Fruit fly (Drosophila melanogaster) whole organism, embryonic: Measurements from ENCODE around the gene Obp99d.

Source experiments
- Ada2b ChIP-seq: fragments of 200-800 bp; sonication (Bioruptor generic); IDR thresholded peaks from 2 replicates; pipeline ENCODE4 v1.3.6; 2022; ENCODE audit warnings: missing biosample characterization, missing genetic modification characterization
- CG10209 ChIP-seq: fragments of 200-800 bp; sonication (Bioruptor generic); optimal IDR thresholded peaks from 3 replicates; lab custom pipeline; 2017; ENCODE audit warnings: missing biosample characterization, mild to moderate bottlenecking, missing genetic modification characterization, missing genetic modification reagents
- CG11560 ChIP-seq: fragments of 200-800 bp; sonication (Bioruptor generic); IDR thresholded peaks from 3 replicates; pipeline ENCODE4 v1.3.6; 2022; ENCODE audit warnings: missing biosample characterization, missing genetic modification characterization
- CG16779 ChIP-seq: fragments of 200-800 bp; sonication (Bioruptor generic); IDR thresholded peaks from 2 replicates; pipeline ENCODE4 v1.3.6; 2022; ENCODE audit warnings: missing biosample characterization, missing genetic modification characterization
- CG16815 ChIP-seq: fragments of 200-800 bp; sonication (Bioruptor generic); optimal IDR thresholded peaks from 3 replicates; lab custom pipeline; 2017; ENCODE audit warnings: missing biosample characterization, mild to moderate bottlenecking, missing genetic modification characterization
- CG2116 ChIP-seq: fragments of 200-800 bp; sonication (Bioruptor generic); optimal IDR thresholded peaks from 3 replicates; lab custom pipeline; 2018; ENCODE audit warnings: missing biosample characterization, mild to moderate bottlenecking, missing genetic modification characterization
- CG2678 ChIP-seq: fragments of 200-800 bp; sonication (Bioruptor generic); optimal IDR thresholded peaks from 3 replicates; lab custom pipeline; 2019; ENCODE audit warnings: missing biosample characterization, mild to moderate bottlenecking, missing genetic modification characterization, moderate library complexity
- CG30431 ChIP-seq: fragments of 200-800 bp; sonication (Bioruptor generic); optimal IDR thresholded peaks from 2 replicates; lab custom pipeline; 2017; ENCODE audit warnings: missing biosample characterization, missing genetic modification characterization
- CG34224 ChIP-seq: fragments of 200-800 bp; sonication (Bioruptor generic); IDR thresholded peaks from 3 replicates; pipeline ENCODE4 v1.3.6; 2022; ENCODE audit warnings: missing biosample characterization, missing genetic modification characterization; ENCODE audit not compliant: partially characterized antibody
- CG5953 ChIP-seq: fragments of 200-800 bp; sonication (Bioruptor generic); IDR thresholded peaks from 2 replicates; pipeline ENCODE4 v1.3.6; 2022; ENCODE audit warnings: missing biosample characterization, missing genetic modification characterization
- CG6765 ChIP-seq: fragments of 200-800 bp; sonication (Bioruptor generic); optimal IDR thresholded peaks from 3 replicates; lab custom pipeline; 2017; ENCODE audit warnings: missing biosample characterization, mild to moderate bottlenecking, missing genetic modification characterization
- CG8290 ChIP-seq, 3 experiments: fragments of 200-800 bp; sonication (Bioruptor generic); optimal IDR thresholded peaks; 2 replicates each; lab custom pipeline; 2016 to 2019; ENCODE audit warnings: missing biosample characterization in 3 of 3, missing genetic modification characterization in 3 of 3, mild to moderate bottlenecking in 2 of 3, moderate library complexity in 1 of 3
- CG8359 ChIP-seq: fragments of 200-800 bp; sonication (Bioruptor generic); optimal IDR thresholded peaks from 2 replicates; lab custom pipeline; 2017; ENCODE audit warnings: missing biosample characterization, mild to moderate bottlenecking, missing genetic modification characterization, borderline replicate concordance
- CG9609 ChIP-seq: fragments of 200-800 bp; sonication (Bioruptor generic); optimal IDR thresholded peaks from 3 replicates; lab custom pipeline; 2016; ENCODE audit warnings: missing biosample characterization, missing genetic modification characterization
- CTCF ChIP-seq: fragments of 200-800 bp; sonication (Bioruptor generic); optimal IDR thresholded peaks from 2 replicates; lab custom pipeline; 2017; ENCODE audit warnings: missing biosample characterization, mild to moderate bottlenecking, missing genetic modification characterization, moderate library complexity
- Chrac-16 ChIP-seq: fragments of 200-800 bp; sonication (Bioruptor generic); optimal IDR thresholded peaks from 3 replicates; lab custom pipeline; 2016; ENCODE audit warnings: missing biosample characterization, missing genetic modification characterization
- Doc2 ChIP-seq: fragments of 200-800 bp; sonication (Bioruptor generic); IDR thresholded peaks from 2 replicates; pipeline ENCODE4 v1.3.6; 2022; ENCODE audit warnings: missing biosample characterization, missing genetic modification characterization
- Ets65A ChIP-seq: fragments of 200-800 bp; sonication (Bioruptor generic); peaks from one replicate; lab custom pipeline; 2016; ENCODE audit warnings: missing biosample characterization, missing genetic modification characterization
- Hr51 ChIP-seq, 2 experiments: fragments of 200-800 bp; sonication (Bioruptor generic); optimal IDR thresholded peaks; 2 replicates in 1 of 2; 3 replicates in 1 of 2; lab custom pipeline; 2016 to 2018; ENCODE audit warnings: missing biosample characterization in 2 of 2, missing genetic modification characterization in 2 of 2, mild to moderate bottlenecking in 1 of 2, moderate library complexity in 1 of 2
- Oaz ChIP-seq: fragments of 200-800 bp; sonication (Bioruptor generic); IDR thresholded peaks from 2 replicates; pipeline ENCODE4 v1.3.6; 2022; ENCODE audit warnings: missing biosample characterization, missing genetic modification characterization
- Pdp1 ChIP-seq, 2 experiments: fragments of 200-800 bp; sonication (Bioruptor generic); optimal IDR thresholded peaks; 3 replicates each; lab custom pipeline; 2016; ENCODE audit warnings: missing biosample characterization in 2 of 2, missing genetic modification characterization in 2 of 2, mild to moderate bottlenecking in 1 of 2, moderate library complexity in 1 of 2
- Poxn ChIP-seq: fragments of 200-800 bp; sonication (Bioruptor generic); IDR thresholded peaks from 2 replicates; pipeline ENCODE4 v1.3.6; 2022; ENCODE audit warnings: missing biosample characterization, missing genetic modification characterization
- Ptx1 ChIP-seq: fragments of 200-800 bp; sonication (Bioruptor generic); IDR thresholded peaks from 2 replicates; pipeline ENCODE4 v1.3.6; 2022; ENCODE audit warnings: missing biosample characterization, missing genetic modification characterization
- Scr ChIP-seq: fragments of 200-800 bp; sonication (Bioruptor generic); IDR thresholded peaks from 2 replicates; pipeline ENCODE4 v1.3.6; 2022; ENCODE audit warnings: missing biosample characterization, missing genetic modification characterization; ENCODE audit not compliant: partially characterized antibody
- Six4 ChIP-seq: fragments of 200-800 bp; sonication (Bioruptor generic); optimal IDR thresholded peaks from 2 replicates; lab custom pipeline; 2016; ENCODE audit warnings: missing biosample characterization, missing genetic modification characterization
- al ChIP-seq: fragments of 200-800 bp; sonication (Bioruptor generic); IDR thresholded peaks from 2 replicates; pipeline ENCODE4 v1.3.6; 2022; ENCODE audit warnings: missing biosample characterization, missing genetic modification characterization
- ase ChIP-seq: fragments of 200-800 bp; sonication (Bioruptor generic); IDR thresholded peaks from 3 replicates; pipeline ENCODE4 v1.3.6; 2022; ENCODE audit warnings: missing biosample characterization, missing genetic modification characterization
- bcd ChIP-seq: fragments of 200-800 bp; sonication (Bioruptor generic); optimal IDR thresholded peaks from 2 replicates; lab custom pipeline; 2017; ENCODE audit warnings: missing biosample characterization, mild to moderate bottlenecking, missing genetic modification characterization
- bsh ChIP-seq, 2 experiments: fragments of 200-800 bp; sonication (Bioruptor generic); optimal IDR thresholded peaks; 2 replicates each; lab custom pipeline; 2017 to 2018; ENCODE audit warnings: mild to moderate bottlenecking in 2 of 2, missing biosample characterization in 2 of 2, missing genetic modification characterization in 2 of 2, moderate library complexity in 1 of 2
- fru ChIP-seq: fragments of >200 bp; optimal IDR thresholded peaks from 2 replicates; lab custom pipeline; 2017
- hkb ChIP-seq, 2 experiments: fragments of 200-800 bp in 1 of 2; fragments of >200 bp in 1 of 2; sonication (Bioruptor generic) in 1 of 2; IDR thresholded peaks in 1 of 2; optimal IDR thresholded peaks in 1 of 2; 2 replicates each; pipeline versions ENCODE4 v1.3.6 to Lab custom; 2017 to 2022; ENCODE audit warnings: missing biosample characterization in 1 of 2, missing genetic modification characterization in 1 of 2
- onecut ChIP-seq: fragments of 200-800 bp; sonication (Bioruptor generic); IDR thresholded peaks from 2 replicates; pipeline ENCODE4 v1.3.6; 2022; ENCODE audit warnings: missing biosample characterization, missing genetic modification characterization
- pb ChIP-seq: fragments of 200-800 bp; sonication (Bioruptor generic); optimal IDR thresholded peaks from 3 replicates; lab custom pipeline; 2016; ENCODE audit warnings: missing biosample characterization, missing genetic modification characterization
- pfk ChIP-seq: fragments of 200-800 bp; sonication (Bioruptor generic); optimal IDR thresholded peaks from 2 replicates; lab custom pipeline; 2018; ENCODE audit warnings: missing biosample characterization, mild to moderate bottlenecking, missing genetic modification characterization, moderate library complexity
- psq ChIP-seq: fragments of 200-800 bp; sonication (Bioruptor generic); optimal IDR thresholded peaks from 2 replicates; lab custom pipeline; 2017; ENCODE audit warnings: missing biosample characterization, missing genetic modification characterization
- rib ChIP-seq: fragments of 200-800 bp; sonication (Bioruptor generic); IDR thresholded peaks from 2 replicates; pipeline ENCODE4 v1.3.6; 2022; ENCODE audit warnings: missing biosample characterization, missing genetic modification characterization
- seq ChIP-seq: fragments of 200-800 bp; sonication (Bioruptor generic); IDR thresholded peaks from 2 replicates; pipeline ENCODE4 v1.3.6; 2022; ENCODE audit warnings: missing biosample characterization, missing genetic modification characterization
- sisA ChIP-seq: fragments of 200-800 bp; sonication (Bioruptor generic); IDR thresholded peaks from 2 replicates; pipeline ENCODE4 v1.3.6; 2022; ENCODE audit warnings: missing biosample characterization, missing genetic modification characterization
- ttk ChIP-seq: fragments of 200-800 bp; sonication (Bioruptor generic); IDR thresholded peaks from 2 replicates; pipeline ENCODE4 v2.1.2; 2022; ENCODE audit warnings: missing biosample characterization, missing genetic modification characterization
- tup ChIP-seq: fragments of 200-800 bp; sonication (Bioruptor generic); optimal IDR thresholded peaks from 2 replicates; lab custom pipeline; 2016; ENCODE audit warnings: missing biosample characterization, mild to moderate bottlenecking, missing genetic modification characterization, moderate library complexity
- usp ChIP-seq: fragments of >200 bp; optimal IDR thresholded peaks from 2 replicates; lab custom pipeline; 2017; ENCODE audit warnings: missing biosample characterization, missing genetic modification characterization
- vfl ChIP-seq: fragments of 200-800 bp; sonication (Bioruptor generic); optimal IDR thresholded peaks from 2 replicates; lab custom pipeline; 2016; ENCODE audit warnings: missing biosample characterization, missing genetic modification characterization
- zfh2 ChIP-seq: fragments of 200-800 bp; sonication (Bioruptor generic); optimal IDR thresholded peaks from 2 replicates; lab custom pipeline; 2016; ENCODE audit warnings: missing biosample characterization, missing genetic modification characterization

The Obp99d gene

dm6 chr3R:29763154-29763553 is 48.8 kb downstream of the Obp99d start (continued):
- TF ChIP-seq pfk (GFP tag; lab: Kevin White, UChicago), result no peak
- TF ChIP-seq CG8290 (GFP tag; optimal IDR thresholded peaks at IDR 0.05; lab: Kevin White, UChicago), result no peak
- TF ChIP-seq CG8290 (tag; optimal IDR thresholded peaks at IDR 0.05; lab: Kevin White, UChicago), result peak in 1 of 2 experiments; percentile 43
- no peak for TF ChIP-seq CG11560 (tag; lab: Robert Waterston, UW)
- no peak for TF ChIP-seq CTCF (GFP tag; lab: Kevin White, UChicago)
- TF ChIP-seq CG16779 (GFP tag; lab: Robert Waterston, UW), result no peak
- no peak for TF ChIP-seq tup (GFP tag; lab: Kevin White, UChicago)
- peak; percentile 1 for TF ChIP-seq Ets65A (GFP tag; lab: Kevin White, UChicago)
- no peak for TF ChIP-seq onecut (GFP tag; lab: Robert Waterston, UW)
- TF ChIP-seq bcd, result peak; percentile 20
- peak; percentile 13 for TF ChIP-seq CG16815 (GFP tag; lab: Kevin White, UChicago)
- peak; percentile 25 for TF ChIP-seq CG2678 (tag; lab: Kevin White, UChicago)
- TF ChIP-seq Oaz (GFP tag; lab: Robert Waterston, UW), result 0 out of 2 replicates have a peak, but pooled peaks have one; percentile 15
- no peak for TF ChIP-seq seq (GFP tag; lab: Robert Waterston, UW)
- TF ChIP-seq Pdp1 (GFP tag; optimal IDR thresholded peaks at IDR 0.05; lab: Kevin White, UChicago), result peak; percentile 7 to 8
- peak; percentile 16; the same call in 1 of the 2 replicates for TF ChIP-seq al
- TF ChIP-seq pb (GFP tag; lab: Kevin White, UChicago), result no peak
- peak; percentile 31; the same call in 1 of the 2 replicates for TF ChIP-seq sisA
- no peak for TF ChIP-seq CG5953 (GFP tag; lab: Robert Waterston, UW)
- TF ChIP-seq CG30431 (GFP tag; lab: Kevin White, UChicago), result peak; percentile 15
- no peak for TF ChIP-seq CG6765
- TF ChIP-seq CG2116 (GFP tag; lab: Kevin White, UChicago), result no peak
- TF ChIP-seq usp (GFP tag; lab: Kevin White, UChicago), result no peak
- TF ChIP-seq fru (lab: Kevin White, UChicago), result no peak
- peak; percentile 52; the same call in 1 of the 2 replicates for TF ChIP-seq Ptx1 (GFP tag; lab: Robert Waterston, UW)
- peak in 1 of 2 experiments; percentile 49 for TF ChIP-seq bsh (GFP tag; optimal IDR thresholded peaks at IDR 0.05; lab: Kevin White, UChicago)
- TF ChIP-seq ttk (GFP tag; lab: Robert Waterston, UW), result no peak
- peak; percentile 25 for TF ChIP-seq CG10209 (GFP tag; lab: Kevin White, UChicago)
- TF ChIP-seq CG34224 (GFP tag; lab: Robert Waterston, UW), result no peak
- TF ChIP-seq Scr (GFP tag; lab: Robert Waterston, UW), result no peak
- peak; percentile 53 for TF ChIP-seq Ada2b
- peak; percentile 32 for TF ChIP-seq CG9609 (GFP tag; lab: Kevin White, UChicago)
- no peak for TF ChIP-seq hkb (optimal IDR thresholded peaks at IDR 0.05; lab: Kevin White, UChicago)
- 0 out of 2 replicates have a peak, but pooled peaks have one; percentile 29 for TF ChIP-seq hkb (GFP tag; IDR thresholded peaks at IDR 0.05; lab: Robert Waterston, UW)
- no peak for TF ChIP-seq rib (GFP tag; lab: Robert Waterston, UW)
- no peak for TF ChIP-seq psq (GFP tag; lab: Kevin White, UChicago)
- peak; percentile 31 for TF ChIP-seq zfh2 (GFP tag; lab: Kevin White, UChicago)
- TF ChIP-seq ase (GFP tag; lab: Robert Waterston, UW), result no peak
- TF ChIP-seq Six4, result no peak
- no peak for TF ChIP-seq CG8359 (GFP tag; lab: Kevin White, UChicago)
- no peak for TF ChIP-seq Poxn (GFP tag; lab: Robert Waterston, UW)
- peak in 1 of 2 experiments; percentile 28 for TF ChIP-seq Hr51 (GFP tag; optimal IDR thresholded peaks at IDR 0.05; lab: Kevin White, UChicago)
- TF ChIP-seq Chrac-16, result peak; percentile 26
- no peak for TF ChIP-seq Doc2 (GFP tag; lab: Robert Waterston, UW)
- no peak for TF ChIP-seq vfl (GFP tag; lab: Kevin White, UChicago)
